Worm (Caenorhabditis elegans): ENCODE results near the gene his-1.
"Not testable (repeated sequence)": the region's sequence is repeated elsewhere in the genome, so short reads cannot be mapped to it uniquely, and the experiment has no call there.

The his-1 gene

ce11 chrV:16036166-16036565 is 6.2 kb upstream of the his-1 start, which contains the start of gene T10C6.10:
T10C6.10 (plus strand) TSS chrV:16036413.
- TF ChIP-seq nhr-11 (tag; optimal IDR thresholded peaks at IDR 0.05) (no peak), peb-1 (tag; optimal IDR thresholded peaks at IDR 0.05) (no peak), fos-1 (tag; optimal IDR thresholded peaks at IDR 0.05) (no peak), alr-1 (tag; optimal IDR thresholded peaks at IDR 0.05) (no peak), egl-27 (tag; optimal IDR thresholded peaks at IDR 0.05) (no peak), elt-1 (tag; optimal IDR thresholded peaks at IDR 0.05) (no peak), crh-2 (tag; optimal IDR thresholded peaks at IDR 0.05) (no peak)

DNA sequence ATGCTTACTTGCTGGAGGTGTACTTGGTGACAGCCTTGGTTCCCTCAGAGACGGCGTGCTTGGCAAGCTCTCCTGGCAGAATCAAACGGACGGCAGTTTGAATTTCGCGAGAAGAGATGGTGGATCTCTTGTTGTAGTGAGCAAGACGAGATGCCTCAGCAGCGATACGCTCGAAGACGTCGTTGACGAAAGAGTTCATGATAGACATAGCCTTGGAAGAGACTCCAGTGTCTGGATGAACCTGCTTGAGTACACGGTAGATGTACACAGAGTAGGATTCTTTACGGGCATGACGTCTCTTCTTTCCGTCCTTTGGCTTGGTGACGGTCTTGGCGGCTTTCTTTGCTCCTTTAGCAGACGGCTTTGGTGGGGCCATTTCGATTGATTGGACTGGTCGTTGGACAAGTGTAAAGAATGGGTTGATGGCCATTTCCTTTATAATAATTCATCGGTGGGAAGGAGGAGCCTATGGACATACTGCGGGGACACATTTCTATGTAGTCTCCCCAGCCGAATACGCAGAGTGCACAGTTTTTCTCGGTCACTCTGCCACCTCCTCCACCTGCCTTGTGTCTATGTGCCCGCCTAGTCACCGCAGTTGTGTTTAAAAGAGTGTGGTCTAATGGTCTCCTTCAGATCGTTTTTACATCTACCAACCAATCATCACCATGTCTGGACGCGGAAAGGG is 2.0 kb upstream of the his-1 start, which contains the start of the genes his-4 and his-3:
Gene his-4 (minus strand): TSS at position 376 of the 688 bp plus-strand sequence.
Gene his-3 (plus strand): TSS at position 669 of the 688 bp plus-strand sequence.
- peak; percentile 95 for TF ChIP-seq ceh-16 (tag; optimal IDR thresholded peaks at IDR 0.05)
- TF ChIP-seq nhr-25 (tag; optimal IDR thresholded peaks at IDR 0.05), result peak; percentile 85
- TF ChIP-seq sma-9 (GFP tag; optimal IDR thresholded peaks at IDR 0.05), result peak; percentile 59
- TF ChIP-seq sma-9 (tag; optimal IDR thresholded peaks at IDR 0.05), result not testable (repeated sequence)
- peak; percentile 49 for TF ChIP-seq fos-1 (tag; optimal IDR thresholded peaks at IDR 0.05)
- TF ChIP-seq lsy-2 (tag; optimal IDR thresholded peaks at IDR 0.05), result peak in 1 of 2 experiments; percentile 38
- peak; percentile 52 for TF ChIP-seq nhr-6 (tag; optimal IDR thresholded peaks at IDR 0.05)
- peak; percentile 24 for TF ChIP-seq lin-13 (GFP tag; optimal IDR thresholded peaks at IDR 0.05)
- peak; percentile 39 for TF ChIP-seq sma-3 (GFP tag; optimal IDR thresholded peaks at IDR 0.05)
- peak; percentile 27 for TF ChIP-seq nhr-129 (tag; optimal IDR thresholded peaks at IDR 0.05)
- peak; percentile 27 for TF ChIP-seq F13H6.1 (tag; optimal IDR thresholded peaks at IDR 0.05)

ce11 chrV:16041412-16041811 is 908 bp upstream of the his-1 start:
- TF ChIP-seq lsy-2 (tag; optimal IDR thresholded peaks at IDR 0.05), result no peak
- TF ChIP-seq lin-39 (tag; optimal IDR thresholded peaks at IDR 0.05), result no peak
- no peak for TF ChIP-seq nhr-77 (tag; optimal IDR thresholded peaks at IDR 0.05)
- no peak for TF ChIP-seq sma-9 (GFP tag; optimal IDR thresholded peaks at IDR 0.05)
- TF ChIP-seq sma-9 (tag; optimal IDR thresholded peaks at IDR 0.05), result no peak
- no peak for TF ChIP-seq ceh-16 (tag; optimal IDR thresholded peaks at IDR 0.05)
- TF ChIP-seq ama-1 (optimal IDR thresholded peaks at IDR 0.05), result no peak

DNA sequence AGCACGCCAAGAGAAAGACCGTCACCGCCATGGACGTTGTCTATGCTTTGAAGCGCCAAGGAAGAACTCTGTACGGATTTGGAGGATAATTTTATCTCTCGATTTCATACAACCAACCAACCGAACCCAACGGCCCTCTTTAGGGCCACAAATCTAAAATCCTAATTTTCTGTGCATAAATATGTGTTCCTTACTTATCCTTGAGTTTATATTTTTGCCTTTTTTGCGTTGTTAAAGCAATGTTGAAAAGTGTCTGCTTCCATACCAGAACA is 359 bp downstream of the his-1 start:
- no peak for TF ChIP-seq ceh-82 (tag; optimal IDR thresholded peaks at IDR 0.05)

- TF ChIP-seq C34F6.9 (tag; optimal IDR thresholded peaks at IDR 0.05), result no peak
- peak; percentile 23 for TF ChIP-seq crh-2 (tag; optimal IDR thresholded peaks at IDR 0.05)
- peak; percentile 23 for TF ChIP-seq sma-9 (GFP tag; optimal IDR thresholded peaks at IDR 0.05)
- no peak for TF ChIP-seq sma-9 (tag; optimal IDR thresholded peaks at IDR 0.05)
- no peak for TF ChIP-seq snpc-4 (tag; optimal IDR thresholded peaks at IDR 0.05)
- TF ChIP-seq fos-1 (tag; optimal IDR thresholded peaks at IDR 0.05), result peak; percentile 31
Measured at ce11 chrV:16043686-16044085, 1.4 kb downstream of the his-1 start.

- peak; percentile 43 for TF ChIP-seq nhr-129 (tag; optimal IDR thresholded peaks at IDR 0.05)
- peak; percentile 42 for TF ChIP-seq sma-3 (GFP tag; optimal IDR thresholded peaks at IDR 0.05)
- TF ChIP-seq peb-1 (tag; optimal IDR thresholded peaks at IDR 0.05), result no peak
- peak; percentile 76 for TF ChIP-seq crh-2 (tag; optimal IDR thresholded peaks at IDR 0.05)
- peak; percentile 55 for TF ChIP-seq gmeb-1 (tag; optimal IDR thresholded peaks at IDR 0.05)
- TF ChIP-seq sma-9 (GFP tag; optimal IDR thresholded peaks at IDR 0.05), result peak; percentile 86
- TF ChIP-seq sma-9 (tag; optimal IDR thresholded peaks at IDR 0.05), result no peak
Measured at ce11 chrV:16045837-16046236, 3.5 kb downstream of the his-1 start, which contains the start of gene T10C6.15. T10C6.15 (minus strand) TSS chrV:16045940.

DNA sequence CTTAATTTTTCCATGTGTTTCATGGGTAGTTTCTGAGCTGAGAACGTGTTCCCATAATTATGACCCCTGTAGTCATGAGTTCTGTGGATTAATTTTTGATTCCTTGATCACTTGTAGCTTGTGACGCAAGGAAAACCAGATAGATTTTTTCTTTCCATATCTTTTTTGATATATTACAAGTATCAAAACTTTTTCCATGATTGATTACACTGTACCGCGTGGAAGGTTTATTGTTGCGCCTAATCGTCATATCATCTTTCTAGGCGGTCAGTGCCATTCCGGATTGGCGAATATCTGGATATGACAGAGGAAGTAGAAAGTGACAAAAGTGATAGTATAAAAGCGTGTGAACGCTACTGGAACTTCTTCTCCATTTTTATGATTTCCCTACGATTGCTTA is 4.3 kb downstream of the his-1 start, which contains the start of gene ZK285.2:
Gene ZK285.2 (plus strand): TSS at position 301 of the 400 bp plus-strand sequence.
- TF ChIP-seq dmd-4 (tag; optimal IDR thresholded peaks at IDR 0.05) (no peak), unc-39 (tag; optimal IDR thresholded peaks at IDR 0.05) (no peak), ama-1 (optimal IDR thresholded peaks at IDR 0.05) (no peak), sma-9 (GFP tag; optimal IDR thresholded peaks at IDR 0.05) (no peak), sma-9 (tag; optimal IDR thresholded peaks at IDR 0.05) (no peak), lin-39 (tag; optimal IDR thresholded peaks at IDR 0.05) (no peak), snpc-4 (tag; optimal IDR thresholded peaks at IDR 0.05) (no peak), nhr-10 (tag; optimal IDR thresholded peaks at IDR 0.05) (no peak), ZK546.5 (tag; optimal IDR thresholded peaks at IDR 0.05) (no peak), nhr-237 (tag; optimal IDR thresholded peaks at IDR 0.05) (no peak), aly-2 (tag; optimal IDR thresholded peaks at IDR 0.05) (no peak), lsy-2 (tag; optimal IDR thresholded peaks at IDR 0.05) (no peak), fos-1 (tag; optimal IDR thresholded peaks at IDR 0.05) (no peak), ztf-4 (tag; optimal IDR thresholded peaks at IDR 0.05) (no peak), nhr-25 (tag; optimal IDR thresholded peaks at IDR 0.05) (no peak)

All from whole organism, L2 larva.